Worm (Caenorhabditis elegans) whole organism, L4 larva: ENCODE results near the gene ZC15.10.

Experiments
- aly-2 ChIP-seq: sonication (generic microtip); optimal IDR thresholded peaks from 2 replicates; lab custom pipeline; 2018; ENCODE audit warnings: missing biosample characterization, missing genetic modification characterization
- ceh-82 ChIP-seq: sonication (generic microtip); optimal IDR thresholded peaks from 2 replicates; lab custom pipeline; 2017; ENCODE audit warnings: missing biosample characterization, missing genetic modification characterization
- jun-1 ChIP-seq: fragments of 150-350 bp; optimal IDR thresholded peaks from 2 replicates; lab custom pipeline; 2014; ENCODE audit warnings: missing biosample characterization, missing genetic modification reagents, missing genetic modification characterization
- lin-13 ChIP-seq: fragments of 150-350 bp; optimal IDR thresholded peaks from 2 replicates; lab custom pipeline; 2014; ENCODE audit warnings: missing biosample characterization, missing genetic modification reagents, missing genetic modification characterization
- lin-39 ChIP-seq: fragments of 150-350 bp; optimal IDR thresholded peaks from 2 replicates; lab custom pipeline; 2014; ENCODE audit warnings: missing biosample characterization, missing genetic modification reagents, missing genetic modification characterization
- rbr-2 ChIP-seq: sonication (generic microtip); optimal IDR thresholded peaks from 2 replicates; lab custom pipeline; 2016; ENCODE audit warnings: missing genotype, missing genetic modification characterization, missing compliant biosample characterization
- unc-62 ChIP-seq, 3 experiments: fragments of 150-350 bp in 1 of 3; sonication (generic microtip); optimal IDR thresholded peaks in 2 of 3; peaks in 1 of 3; 1 replicate in 1 of 3; 2 replicates in 2 of 3; lab custom pipeline; 2014 to 2017; ENCODE audit warnings: missing biosample characterization in 3 of 3, missing genetic modification characterization in 3 of 3, missing genetic modification reagents in 3 of 3, missing genotype in 1 of 3

- TF ChIP-seq unc-62 (GFP tag; optimal IDR thresholded peaks at IDR 0.05 in 1 of 2; lab: Kevin White, UChicago), result no peak
- no peak for TF ChIP-seq unc-62 (tag; optimal IDR thresholded peaks at IDR 0.05; lab: Kevin White, UChicago)
- TF ChIP-seq lin-13 (GFP tag; lab: Kevin White, UChicago), result no peak
- TF ChIP-seq jun-1, result no peak
- no peak for TF ChIP-seq ceh-82
- TF ChIP-seq lin-39 (tag; lab: Kevin White, UChicago), result no peak
- no peak for TF ChIP-seq rbr-2 (tag; lab: Kevin White, UChicago)
- TF ChIP-seq aly-2 (tag; lab: Kevin White, UChicago), result no peak
Measured at ce11 chrV:20276923-20277322, 33.6 kb upstream of the ZC15.10 start.
